Fruit fly (Drosophila melanogaster) whole organism: ENCODE measurements around the gene Zmynd8.

Experiments used
- Dll ChIP-seq: fragments of >200 bp; optimal IDR thresholded peaks from 2 replicates; lab custom pipeline; 2017
- EcR ChIP-seq, 2 experiments: fragments of >200 bp; optimal IDR thresholded peaks; 2 replicates each; lab custom pipeline; 2017; ENCODE audit warnings: missing biosample characterization in 2 of 2, missing genetic modification characterization in 2 of 2, missing genetic modification reagents in 2 of 2
- pan ChIP-seq: fragments of >200 bp; optimal IDR thresholded peaks from 2 replicates; lab custom pipeline; 2017
- psq ChIP-seq: fragments of >200 bp; optimal IDR thresholded peaks from 2 replicates; lab custom pipeline; 2017

DNA sequence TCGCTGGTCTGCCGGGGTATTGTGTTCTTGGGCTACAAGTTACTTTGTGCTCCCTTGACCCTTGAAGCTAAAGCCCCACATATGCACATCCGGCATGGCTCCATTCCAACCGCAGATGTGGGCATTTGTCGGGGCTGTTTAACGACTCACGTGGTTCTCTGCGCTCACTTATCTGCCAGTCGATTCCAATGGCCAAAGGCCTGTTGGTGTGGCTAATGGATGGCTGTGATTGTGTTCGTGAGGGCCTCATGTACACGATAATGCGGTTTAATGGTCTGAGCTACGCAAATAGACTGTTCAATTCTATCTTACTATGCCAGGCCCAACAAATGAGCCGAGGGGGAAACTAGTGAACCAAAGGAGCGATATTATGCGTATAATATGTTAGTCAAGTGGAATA, 3.4 kb downstream of the Zmynd8 start:
- TF ChIP-seq pan (lab: Kevin White, UChicago) = no peak
- no peak for TF ChIP-seq EcR (GFP tag; optimal IDR thresholded peaks at IDR 0.05; lab: Kevin White, UChicago)
- TF ChIP-seq Dll (lab: Kevin White, UChicago) = no peak
- TF ChIP-seq psq = no peak
